Worm (Caenorhabditis elegans) whole organism, L1 larva: ENCODE results near the gene C53D6.8.
A peak's percentile ranks its signal among the peaks of the same experiment; 100 is the strongest.

Source experiments
- C04F5.9 ChIP-seq: sonication (generic microtip); optimal IDR thresholded peaks from 2 replicates; lab custom pipeline; 2016; ENCODE audit warnings: missing genetic modification characterization, missing compliant biosample characterization
- C16A3.4 ChIP-seq: fragments of 150-350 bp; optimal IDR thresholded peaks from 2 replicates; lab custom pipeline; 2014; ENCODE audit warnings: missing biosample characterization, missing genetic modification characterization
- Y116A8C.19 ChIP-seq: sonication (generic microtip); optimal IDR thresholded peaks from 2 replicates; lab custom pipeline; 2016; ENCODE audit warnings: missing compliant biosample characterization, missing genetic modification characterization, borderline replicate concordance
- aha-1 ChIP-seq: fragments of 150-350 bp; optimal IDR thresholded peaks from 2 replicates; lab custom pipeline; 2014; ENCODE audit warnings: missing biosample characterization, missing genetic modification characterization
- alr-1 ChIP-seq: fragments of 200-800 bp; sonication (Bioruptor generic); optimal IDR thresholded peaks from 2 replicates; lab custom pipeline; 2018; ENCODE audit warnings: borderline replicate concordance, mild to moderate bottlenecking, missing genetic modification characterization, missing compliant biosample characterization
- aly-2 ChIP-seq: fragments of 150-350 bp; optimal IDR thresholded peaks from 2 replicates; lab custom pipeline; 2014; ENCODE audit warnings: missing biosample characterization, missing genetic modification characterization
- ceh-63 ChIP-seq: fragments of 200-800 bp; sonication (Bioruptor generic); optimal IDR thresholded peaks from 2 replicates; lab custom pipeline; 2018; ENCODE audit warnings: mild to moderate bottlenecking, missing genetic modification characterization, missing compliant biosample characterization
- ceh-8 ChIP-seq: fragments of 200-800 bp; sonication (Bioruptor generic); optimal IDR thresholded peaks from 2 replicates; lab custom pipeline; 2018; ENCODE audit warnings: mild to moderate bottlenecking, missing genetic modification characterization, moderate library complexity, missing compliant biosample characterization
- ceh-82 ChIP-seq, 3 experiments: fragments of 150-350 bp in 1 of 3; sonication (generic microtip) in 2 of 3; optimal IDR thresholded peaks; 2 replicates each; lab custom pipeline; 2014 to 2017; ENCODE audit warnings: missing biosample characterization in 3 of 3, missing genetic modification characterization in 3 of 3
- ceh-90 ChIP-seq: sonication (generic microtip); optimal IDR thresholded peaks from 2 replicates; lab custom pipeline; 2016; ENCODE audit warnings: missing genetic modification characterization, missing compliant biosample characterization
- dpl-1 ChIP-seq, 3 experiments: fragments of 150-350 bp in 2 of 3; sonication (generic microtip) in 1 of 3; optimal IDR thresholded peaks; 2 replicates each; lab custom pipeline; 2014 to 2017; ENCODE audit warnings: missing biosample characterization in 3 of 3, missing genetic modification characterization in 3 of 3, missing genetic modification reagents in 3 of 3
- dsc-1 ChIP-seq: sonication (generic microtip); optimal IDR thresholded peaks from 2 replicates; lab custom pipeline; 2016; ENCODE audit warnings: mild to moderate bottlenecking, missing genetic modification characterization, missing compliant biosample characterization
- efl-1 ChIP-seq, 4 experiments: fragments of 150-350 bp; optimal IDR thresholded peaks in 3 of 4; peaks in 1 of 4; 1 replicate in 1 of 4; 2 replicates in 3 of 4; lab custom pipeline; 2014; ENCODE audit warnings: missing biosample characterization in 2 of 4, missing genetic modification characterization in 2 of 4, missing genetic modification reagents in 2 of 4
- efl-3 ChIP-seq: fragments of 200-800 bp; sonication (Bioruptor generic); optimal IDR thresholded peaks from 2 replicates; lab custom pipeline; 2018; ENCODE audit warnings: mild to moderate bottlenecking, missing genetic modification characterization, missing compliant biosample characterization
- elt-3 ChIP-seq, 6 experiments: fragments of 150-350 bp in 1 of 6; sonication (generic microtip); optimal IDR thresholded peaks; 2 replicates each; lab custom pipeline; 2017 to 2018; ENCODE audit warnings: missing biosample characterization in 6 of 6, missing genetic modification characterization in 6 of 6, inconsistent platforms in 1 of 6
- hlh-17 ChIP-seq: fragments of 200-800 bp; sonication (Bioruptor generic); optimal IDR thresholded peaks from 2 replicates; lab custom pipeline; 2018; ENCODE audit warnings: missing genetic modification characterization, mild to moderate bottlenecking, missing compliant biosample characterization, moderate library complexity, borderline replicate concordance
- hpl-2 ChIP-seq: fragments of 150-350 bp; optimal IDR thresholded peaks from 2 replicates; lab custom pipeline; 2014; ENCODE audit warnings: missing biosample characterization, missing genetic modification reagents, missing genetic modification characterization
- isw-1 ChIP-seq: fragments of 200-800 bp; sonication (Bioruptor generic); IDR thresholded peaks from 2 replicates; pipeline ENCODE4 v1.3.6; 2022; ENCODE audit warnings: missing genetic modification characterization, missing compliant biosample characterization
- lin-39 ChIP-seq: fragments of 150-350 bp; optimal IDR thresholded peaks from 2 replicates; lab custom pipeline; 2014; ENCODE audit warnings: missing biosample characterization, missing genetic modification reagents, missing genetic modification characterization
- lir-3 ChIP-seq: sonication (generic microtip); optimal IDR thresholded peaks from 2 replicates; lab custom pipeline; 2016; ENCODE audit warnings: mild to moderate bottlenecking, missing genetic modification characterization, moderate library complexity, missing compliant biosample characterization; ENCODE audit not compliant: poor library complexity
- lsy-2 ChIP-seq, 2 experiments: fragments of 150-350 bp; optimal IDR thresholded peaks; 2 replicates each; lab custom pipeline; 2014; ENCODE audit warnings: missing biosample characterization in 2 of 2, missing genetic modification characterization in 2 of 2
- nhr-11 ChIP-seq: fragments of 150-350 bp; optimal IDR thresholded peaks from 2 replicates; lab custom pipeline; 2014; ENCODE audit warnings: missing biosample characterization, missing genetic modification characterization
- nhr-19 ChIP-seq: fragments of 200-800 bp; sonication (Bioruptor generic); conservative IDR thresholded peaks from 2 replicates; pipeline ENCODE4 v1.3.6; 2022; ENCODE audit warnings: missing genetic modification characterization, missing compliant biosample characterization
- nhr-20 ChIP-seq: sonication (generic microtip); optimal IDR thresholded peaks from 2 replicates; lab custom pipeline; 2016; ENCODE audit warnings: mild to moderate bottlenecking, missing genetic modification characterization, missing compliant biosample characterization
- nhr-28 ChIP-seq: fragments of 150-350 bp; optimal IDR thresholded peaks from 2 replicates; lab custom pipeline; 2014; ENCODE audit warnings: missing biosample characterization, missing genetic modification characterization
- nhr-71 ChIP-seq: sonication (generic microtip); optimal IDR thresholded peaks from 2 replicates; lab custom pipeline; 2016; ENCODE audit warnings: mild to moderate bottlenecking, missing genetic modification characterization, moderate library complexity, missing compliant biosample characterization
- nhr-76 ChIP-seq: sonication (generic microtip); optimal IDR thresholded peaks from 2 replicates; lab custom pipeline; 2017; ENCODE audit warnings: missing biosample characterization, missing genetic modification characterization
- nhr-84 ChIP-seq: sonication (generic microtip); optimal IDR thresholded peaks from 2 replicates; lab custom pipeline; 2017; ENCODE audit warnings: missing biosample characterization, missing genetic modification characterization
- nhr-85 ChIP-seq: sonication (generic microtip); peaks from one replicate; lab custom pipeline; 2016; ENCODE audit warnings: missing genetic modification characterization, inconsistent platforms, missing compliant biosample characterization
- nhr-90 ChIP-seq: sonication (generic microtip); optimal IDR thresholded peaks from 2 replicates; lab custom pipeline; 2016; ENCODE audit warnings: mild to moderate bottlenecking, missing genetic modification characterization, missing compliant biosample characterization; ENCODE audit not compliant: poor library complexity
- skn-1 ChIP-seq: fragments of 150-350 bp; optimal IDR thresholded peaks from 2 replicates; lab custom pipeline; 2014; ENCODE audit warnings: missing biosample characterization, missing genetic modification characterization
- snpc-4 ChIP-seq: fragments of 150-350 bp; optimal IDR thresholded peaks from 2 replicates; lab custom pipeline; 2014; ENCODE audit warnings: missing biosample characterization, missing genetic modification characterization
- snu-23 ChIP-seq: sonication (generic microtip); optimal IDR thresholded peaks from 2 replicates; lab custom pipeline; 2016; ENCODE audit warnings: missing genetic modification characterization, missing compliant biosample characterization
- sox-4 ChIP-seq: sonication (generic microtip); optimal IDR thresholded peaks from 2 replicates; lab custom pipeline; 2016; ENCODE audit warnings: missing genetic modification characterization, missing compliant biosample characterization
- sptf-1 ChIP-seq: fragments of 150-350 bp; optimal IDR thresholded peaks from 2 replicates; lab custom pipeline; 2014; ENCODE audit warnings: missing biosample characterization, missing genetic modification characterization
- swsn-7 ChIP-seq: sonication (generic microtip); optimal IDR thresholded peaks from 2 replicates; lab custom pipeline; 2016; ENCODE audit warnings: missing genetic modification characterization, missing compliant biosample characterization
- tbx-2 ChIP-seq: sonication (generic microtip); optimal IDR thresholded peaks from 2 replicates; lab custom pipeline; 2016; ENCODE audit warnings: missing genetic modification characterization, missing compliant biosample characterization
- tlp-1 ChIP-seq: fragments of 150-350 bp; optimal IDR thresholded peaks from 2 replicates; lab custom pipeline; 2014; ENCODE audit warnings: missing biosample characterization, missing genetic modification characterization
- unc-30 ChIP-seq: sonication (generic microtip); optimal IDR thresholded peaks from 2 replicates; lab custom pipeline; 2017; ENCODE audit warnings: missing biosample characterization, missing genetic modification characterization
- unc-86 ChIP-seq: sonication (generic microtip); optimal IDR thresholded peaks from 2 replicates; lab custom pipeline; 2016; ENCODE audit warnings: missing genetic modification characterization, missing compliant biosample characterization
- zip-4 ChIP-seq: fragments of 200-800 bp; sonication (Bioruptor generic); optimal IDR thresholded peaks from 2 replicates; lab custom pipeline; 2018; ENCODE audit warnings: mild to moderate bottlenecking, missing genetic modification characterization, moderate library complexity, missing compliant biosample characterization
- ztf-11 ChIP-seq, 2 experiments: sonication (generic microtip); optimal IDR thresholded peaks; 2 replicates each; lab custom pipeline; 2016 to 2017; ENCODE audit warnings: missing genetic modification characterization in 2 of 2, missing biosample characterization in 1 of 2, missing compliant biosample characterization in 1 of 2

C53D6.8 gene

DNA sequence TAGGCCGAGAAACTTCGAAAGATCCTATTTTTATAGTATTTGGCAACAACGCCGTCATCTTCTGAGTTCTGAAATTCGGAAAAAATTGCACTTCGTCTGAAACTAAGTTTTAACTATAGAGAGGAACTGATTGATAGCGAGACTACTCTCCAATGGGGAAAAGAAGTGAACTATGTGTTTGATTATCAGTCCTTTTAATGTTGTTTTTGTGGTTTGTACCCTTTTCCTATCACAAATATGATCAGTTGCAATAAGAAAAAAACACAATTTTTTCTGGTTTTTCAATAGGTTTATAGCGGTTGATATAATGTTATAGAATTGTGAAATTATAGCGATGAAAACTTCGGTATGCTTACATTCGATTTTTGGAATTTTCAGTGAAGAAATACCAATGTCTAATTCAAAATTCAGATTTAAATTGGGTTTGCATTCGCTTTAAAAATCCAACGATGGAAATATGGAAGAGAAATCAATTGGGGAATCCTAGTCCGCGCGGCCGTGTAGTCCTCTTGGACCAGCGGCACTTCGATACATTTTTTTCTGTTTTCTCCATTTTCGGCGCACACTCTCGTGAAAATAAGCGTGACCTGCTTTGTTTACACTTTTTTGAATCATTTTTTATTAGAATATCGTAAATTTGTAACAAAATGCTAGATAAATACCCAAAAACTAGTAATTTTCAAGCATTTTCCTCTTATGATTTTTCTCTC lies 29.1 kb downstream of the C53D6.8 start, which contains the start of gene C53B4.3 (continued):
- TF ChIP-seq nhr-11 (tag; lab: Kevin White, UChicago) = no peak
- TF ChIP-seq hpl-2 (GFP tag; lab: Kevin White, UChicago) = no peak
- TF ChIP-seq nhr-20 (tag; lab: Kevin White, UChicago) = peak; percentile 89
- no peak for TF ChIP-seq tlp-1 (tag; lab: Kevin White, UChicago)
- peak; percentile 96 for TF ChIP-seq nhr-85 (tag; lab: Kevin White, UChicago)
- no peak for TF ChIP-seq nhr-76 (tag; lab: Kevin White, UChicago)
- peak in 1 of 2 experiments; percentile 96 for TF ChIP-seq ztf-11 (tag; optimal IDR thresholded peaks at IDR 0.05; lab: Kevin White, UChicago)
- peak; percentile 91 for TF ChIP-seq snu-23
- TF ChIP-seq skn-1 (tag; lab: Kevin White, UChicago) = peak; percentile 16
- TF ChIP-seq lsy-2 (tag; optimal IDR thresholded peaks at IDR 0.05; lab: Kevin White, UChicago) = peak; percentile 66 to 79
- no peak for TF ChIP-seq nhr-84 (tag; lab: Kevin White, UChicago)
- TF ChIP-seq sox-4 (tag; lab: Kevin White, UChicago) = peak; percentile 95
- TF ChIP-seq lin-39 (tag; lab: Kevin White, UChicago) = peak; percentile 63
- peak; percentile 91 for TF ChIP-seq swsn-7
- peak; percentile 12 for TF ChIP-seq efl-3
- TF ChIP-seq C16A3.4 (tag; lab: Kevin White, UChicago) = no peak
- peak; percentile 87 for TF ChIP-seq C04F5.9 (tag; lab: Kevin White, UChicago)
- no peak for TF ChIP-seq nhr-28 (tag; lab: Kevin White, UChicago)
- peak; percentile 96 for TF ChIP-seq lir-3 (tag; lab: Kevin White, UChicago)
- peak; percentile 64 for TF ChIP-seq snpc-4
- peak; percentile 54 to 70 (median 58) for TF ChIP-seq ceh-82 (tag; optimal IDR thresholded peaks at IDR 0.05; lab: Kevin White, UChicago)
- TF ChIP-seq sptf-1 (tag; lab: Kevin White, UChicago) = no peak
- TF ChIP-seq nhr-19 = peak; percentile 86
- no peak for TF ChIP-seq alr-1
- peak in 1 of 6 experiments; percentile 23 for TF ChIP-seq elt-3 (tag; optimal IDR thresholded peaks at IDR 0.05; lab: Kevin White, UChicago)
- TF ChIP-seq nhr-90 = peak; percentile 95
- TF ChIP-seq dsc-1 (tag; lab: Kevin White, UChicago) = peak; percentile 96
- no peak for TF ChIP-seq aha-1 (tag; lab: Kevin White, UChicago)
- peak; percentile 53 for TF ChIP-seq zip-4
- peak; percentile 68 for TF ChIP-seq isw-1
- peak; percentile 98 for TF ChIP-seq ceh-90 (tag; lab: Kevin White, UChicago)
- no peak for TF ChIP-seq ceh-63 (GFP tag; lab: Kevin White, UChicago)
- TF ChIP-seq nhr-71 (tag; lab: Kevin White, UChicago) = peak; percentile 93
- peak; percentile 42 to 67 (median 63) for TF ChIP-seq dpl-1 (GFP tag; optimal IDR thresholded peaks at IDR 0.05; lab: Kevin White, UChicago)
- TF ChIP-seq unc-30 (tag; lab: Kevin White, UChicago) = no peak
- TF ChIP-seq tbx-2 (tag; lab: Kevin White, UChicago) = peak; percentile 93
- no peak for TF ChIP-seq aly-2 (tag; lab: Kevin White, UChicago)
- TF ChIP-seq hlh-17 (GFP tag; lab: Kevin White, UChicago) = no peak
- TF ChIP-seq ceh-8 (GFP tag; lab: Kevin White, UChicago) = peak; percentile 76
- TF ChIP-seq Y116A8C.19 = peak; percentile 89
- peak; percentile 63 to 67 for TF ChIP-seq efl-1 (optimal IDR thresholded peaks at IDR 0.05; lab: Kevin White, UChicago)
- TF ChIP-seq efl-1 (GFP tag; optimal IDR thresholded peaks at IDR 0.05 in 1 of 2; lab: Kevin White, UChicago) = peak; percentile 59 to 95
- peak; percentile 79 for TF ChIP-seq unc-86 (tag; lab: Kevin White, UChicago)
